Worm (Caenorhabditis elegans) whole organism, L4 larva: ENCODE data around the gene W06H8.6.

Experiments used
- dmd-8 ChIP-seq: fragments of 200-800 bp; sonication (Bioruptor generic); IDR thresholded peaks from 2 replicates; pipeline ENCODE4 v1.3.6; 2022; ENCODE audit warnings: missing genetic modification characterization, missing compliant biosample characterization
- pha-4 ChIP-seq, 2 experiments: fragments of 150-350 bp in 1 of 2; fragments of 200-800 bp in 1 of 2; sonication (Bioruptor generic) in 1 of 2; IDR thresholded peaks in 1 of 2; optimal IDR thresholded peaks in 1 of 2; 2 replicates each; pipeline versions ENCODE4 v1.3.6 to Lab custom; 2014 to 2022; ENCODE audit warnings: missing genetic modification characterization in 2 of 2, missing genetic modification reagents in 2 of 2, missing biosample characterization in 1 of 2, missing compliant biosample characterization in 1 of 2
- pqm-1 ChIP-seq: sonication (generic microtip); optimal IDR thresholded peaks from 2 replicates; lab custom pipeline; 2017; ENCODE audit warnings: missing biosample characterization, missing genetic modification characterization

DNA sequence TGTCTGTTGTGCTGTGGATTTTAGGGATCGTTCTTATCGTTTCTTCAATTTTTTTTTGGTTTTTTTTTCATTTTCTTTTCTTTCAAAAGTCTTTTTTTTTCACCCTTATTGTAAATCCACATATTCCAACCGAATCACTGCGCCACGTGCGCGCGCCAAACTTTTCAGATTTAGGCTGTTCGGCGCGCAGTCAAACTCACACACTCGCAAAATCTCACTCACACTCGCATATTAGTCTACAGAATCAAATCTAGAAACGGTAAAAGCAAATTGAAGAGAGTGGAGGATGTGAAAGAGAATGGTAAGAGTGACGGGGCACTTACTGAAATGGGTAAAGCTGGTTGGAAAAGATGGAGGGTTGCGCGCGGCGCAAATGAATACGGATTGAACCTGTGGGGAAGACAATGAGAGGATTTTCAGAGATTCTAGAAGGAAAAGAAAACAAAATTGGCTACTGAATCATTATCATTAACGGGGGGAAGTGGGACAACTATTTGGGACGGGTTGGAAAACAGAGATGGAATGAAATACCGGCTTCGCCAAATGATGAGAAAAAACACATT is 4.6 kb downstream of the W06H8.6 start:
- TF ChIP-seq dmd-8 (GFP tag; lab: Robert Waterston, UW) (0 out of 2 replicates have a peak, but pooled peaks have one; percentile 8), pha-4 (GFP tag; IDR thresholded peaks at IDR 0.05; lab: Robert Waterston, UW) (no peak), pha-4 (tag; optimal IDR thresholded peaks at IDR 0.05; lab: Kevin White, UChicago) (no peak), pqm-1 (no peak)
